Fruit fly (Drosophila melanogaster): ENCODE data around the gene CG14689.

The CG14689 gene

dm6 chr3R:10688835-10689234, 22.2 kb downstream of the CG14689 start (continued):
- TF ChIP-seq row (GFP tag; IDR thresholded peaks at IDR 0.05), result peak; percentile 66
- peak; percentile 28 for TF ChIP-seq HmgZ (tag; optimal IDR thresholded peaks at IDR 0.05)
- TF ChIP-seq Ets65A (GFP tag), result no peak
- 0 out of 3 replicates have a peak, but pooled peaks have one; percentile 17 for TF ChIP-seq C15 (GFP tag; IDR thresholded peaks at IDR 0.05)
- 0 out of 2 replicates have a peak, but pooled peaks have one; percentile 32 for TF ChIP-seq CG4404 (GFP tag; IDR thresholded peaks at IDR 0.05)
- no peak for TF ChIP-seq pros (GFP tag; optimal IDR thresholded peaks at IDR 0.05)
- TF ChIP-seq Blimp-1 (GFP tag; optimal IDR thresholded peaks at IDR 0.05), result peak; percentile 56
- TF ChIP-seq Optix (GFP tag; IDR thresholded peaks at IDR 0.05), result no peak
- TF ChIP-seq trem (tag; optimal IDR thresholded peaks at IDR 0.05), result no peak
- no peak for TF ChIP-seq z (GFP tag; IDR thresholded peaks at IDR 0.05)
- TF ChIP-seq sens (GFP tag), result peak; percentile 59
- TF ChIP-seq CG30431 (GFP tag; optimal IDR thresholded peaks at IDR 0.05), result no peak
- no peak for TF ChIP-seq Lim3 (GFP tag; IDR thresholded peaks at IDR 0.05)
- peak; percentile 48 for TF ChIP-seq Hmr (GFP tag; optimal IDR thresholded peaks at IDR 0.05)
- TF ChIP-seq yki (optimal IDR thresholded peaks at IDR 0.05), result no peak
- no peak for TF ChIP-seq BtbVII (GFP tag; optimal IDR thresholded peaks at IDR 0.05)
- no peak for TF ChIP-seq CG10543 (GFP tag; optimal IDR thresholded peaks at IDR 0.05)
- peak; percentile 33; the same call in 1 of the 3 replicates for TF ChIP-seq B-H1 (GFP tag; IDR thresholded peaks at IDR 0.05)
- 0 out of 2 replicates have a peak, but pooled peaks have one; percentile 51 for TF ChIP-seq CG14014 (GFP tag; IDR thresholded peaks at IDR 0.05)
- peak; percentile 32 for TF ChIP-seq CG12155 (GFP tag; optimal IDR thresholded peaks at IDR 0.05)
- TF ChIP-seq toy (GFP tag; IDR thresholded peaks at IDR 0.05), result no peak
- 0 out of 3 replicates have a peak, but pooled peaks have one; percentile 13 for TF ChIP-seq H15 (GFP tag; IDR thresholded peaks at IDR 0.05)
- TF ChIP-seq Sry-β (GFP tag; optimal IDR thresholded peaks at IDR 0.05), result no peak
- peak; percentile 62; the same call in 1 of the 3 replicates for TF ChIP-seq CG11695 (GFP tag; IDR thresholded peaks at IDR 0.05)
- no peak for TF ChIP-seq twi (tag; optimal IDR thresholded peaks at IDR 0.05)
- no peak for TF ChIP-seq repo (GFP tag; optimal IDR thresholded peaks at IDR 0.05)
- no peak for TF ChIP-seq CG1602 (GFP tag; optimal IDR thresholded peaks at IDR 0.05)
- TF ChIP-seq CG4854 (GFP tag; optimal IDR thresholded peaks at IDR 0.05), result peak; percentile 27
- TF ChIP-seq CG8290 (GFP tag; optimal IDR thresholded peaks at IDR 0.05), result no peak
- peak in 1 of 2 experiments; percentile 43 for TF ChIP-seq CG8290 (tag; optimal IDR thresholded peaks at IDR 0.05)
- TF ChIP-seq CG3838 (GFP tag; optimal IDR thresholded peaks at IDR 0.05), result no peak
- TF ChIP-seq CG17612 (GFP tag; IDR thresholded peaks at IDR 0.05), result no peak
- TF ChIP-seq Eip74EF (GFP tag; optimal IDR thresholded peaks at IDR 0.05), result no peak
- TF ChIP-seq CG1792 (GFP tag; optimal IDR thresholded peaks at IDR 0.05), result no peak
- no peak for TF ChIP-seq dimm (GFP tag; IDR thresholded peaks at IDR 0.05)
- TF ChIP-seq CG2889 (GFP tag; IDR thresholded peaks at IDR 0.05), result no peak
- no peak for TF ChIP-seq CG4820 (GFP tag; optimal IDR thresholded peaks at IDR 0.05)
- TF ChIP-seq CG31224 (GFP tag; IDR thresholded peaks at IDR 0.05), result peak; percentile 66
- TF ChIP-seq ttk (GFP tag; IDR thresholded peaks at IDR 0.05), result 0 out of 2 replicates have a peak, but pooled peaks have one; percentile 13
- TF ChIP-seq Spps (tag; optimal IDR thresholded peaks at IDR 0.05), result no peak
- TF ChIP-seq aop (GFP tag; IDR thresholded peaks at IDR 0.05), result no peak
- TF ChIP-seq Bgb (GFP tag; IDR thresholded peaks at IDR 0.05; ENCODE audit: partially characterized antibody), result no peak
- no peak for TF ChIP-seq ro (GFP tag; IDR thresholded peaks at IDR 0.05)
- TF ChIP-seq ci (GFP tag; IDR thresholded peaks at IDR 0.05), result no peak
- TF ChIP-seq vnd (GFP tag; IDR thresholded peaks at IDR 0.05; ENCODE audit: partially characterized antibody), result no peak
- TF ChIP-seq D (optimal IDR thresholded peaks at IDR 0.05), result no peak
- no peak for TF ChIP-seq D (GFP tag; optimal IDR thresholded peaks at IDR 0.05)
- TF ChIP-seq CG14965 (GFP tag; optimal IDR thresholded peaks at IDR 0.05; ENCODE audit: borderline replicate concordance), result no peak
- peak in 1 of 2 experiments; percentile 45 for TF ChIP-seq bsh (GFP tag; optimal IDR thresholded peaks at IDR 0.05)
- TF ChIP-seq da (GFP tag; optimal IDR thresholded peaks at IDR 0.05), result no peak
- peak; percentile 50; the same call in 1 of the 2 replicates for TF ChIP-seq lmd (GFP tag; IDR thresholded peaks at IDR 0.05)
- no peak for TF ChIP-seq Oli (tag; optimal IDR thresholded peaks at IDR 0.05)
- peak; percentile 38 for TF ChIP-seq CG6854 (GFP tag; optimal IDR thresholded peaks at IDR 0.05)

Data from whole organism, embryonic.